Worm (Caenorhabditis elegans) whole organism, young adult: Measurements from ENCODE around the gene pcp-1.
A peak's percentile ranks its signal among the peaks of the same experiment; 100 is the strongest.

Experiments
- B0035.1 ChIP-seq: sonication (generic microtip); optimal IDR thresholded peaks from 2 replicates; lab custom pipeline; 2016; ENCODE audit warnings: missing genetic modification characterization, mild to moderate bottlenecking, missing compliant biosample characterization, missing genotype, missing genetic modification reagents
- C06A6.2 ChIP-seq: fragments of 200-800 bp; sonication (Bioruptor generic); conservative IDR thresholded peaks from 2 replicates; pipeline ENCODE4 v1.3.6; 2022; ENCODE audit warnings: missing genetic modification characterization, missing compliant biosample characterization
- D2030.7 ChIP-seq: fragments of 200-800 bp; sonication (Bioruptor generic); IDR thresholded peaks from 2 replicates; pipeline ENCODE4 v1.3.6; 2022; ENCODE audit warnings: missing genetic modification reagents, missing genetic modification characterization, missing compliant biosample characterization
- F22D6.2 ChIP-seq: sonication (generic microtip); optimal IDR thresholded peaks from 2 replicates; lab custom pipeline; 2016; ENCODE audit warnings: mild to moderate bottlenecking, missing genetic modification characterization, missing compliant biosample characterization
- F33H1.4 ChIP-seq: fragments of 200-800 bp; sonication (Bioruptor generic); IDR thresholded peaks from 2 replicates; pipeline ENCODE4 v1.3.6; 2022; ENCODE audit warnings: missing genetic modification reagents, missing genetic modification characterization, missing compliant biosample characterization
- F37B4.10 ChIP-seq: fragments of 200-800 bp; sonication (Bioruptor generic); IDR thresholded peaks from 2 replicates; pipeline ENCODE4 v1.3.6; 2022; ENCODE audit warnings: missing genetic modification characterization, missing compliant biosample characterization
- F39B2.1 ChIP-seq: fragments of 200-800 bp; sonication (Bioruptor generic); IDR thresholded peaks from 2 replicates; pipeline ENCODE4 v1.3.6; 2022; ENCODE audit warnings: missing genetic modification reagents, missing genetic modification characterization, missing compliant biosample characterization
- F55B11.4 ChIP-seq: sonication (generic microtip); optimal IDR thresholded peaks from 2 replicates; lab custom pipeline; 2016; ENCODE audit warnings: missing compliant biosample characterization, missing genetic modification characterization, borderline replicate concordance; ENCODE audit not compliant: insufficient read depth
- K12H6.12 ChIP-seq: fragments of 200-800 bp; sonication (Bioruptor generic); optimal IDR thresholded peaks from 2 replicates; lab custom pipeline; 2018; ENCODE audit warnings: mild to moderate bottlenecking, missing genetic modification characterization, missing compliant biosample characterization
- T07F8.4 ChIP-seq: sonication (generic microtip); optimal IDR thresholded peaks from 2 replicates; lab custom pipeline; 2016; ENCODE audit warnings: mild to moderate bottlenecking, missing genetic modification characterization, moderate library complexity, missing compliant biosample characterization
- Y53G8AR.9 ChIP-seq: fragments of 200-800 bp; sonication (Bioruptor generic); conservative IDR thresholded peaks from 2 replicates; pipeline ENCODE4 v1.3.6; 2022; ENCODE audit warnings: missing genetic modification reagents, missing genetic modification characterization, missing compliant biosample characterization
- Y67H2A.10 ChIP-seq: fragments of 200-800 bp; sonication (Bioruptor generic); conservative IDR thresholded peaks from 2 replicates; pipeline ENCODE4 v1.3.6; 2022; ENCODE audit warnings: missing genetic modification reagents, missing genetic modification characterization, missing compliant biosample characterization
- ZK185.1 ChIP-seq: sonication (generic microtip); optimal IDR thresholded peaks from 2 replicates; lab custom pipeline; 2016; ENCODE audit warnings: mild to moderate bottlenecking, missing genetic modification characterization, missing compliant biosample characterization; ENCODE audit not compliant: poor library complexity, severe bottlenecking
- aptf-2 ChIP-seq: fragments of 200-800 bp; sonication (Bioruptor generic); conservative IDR thresholded peaks from 2 replicates; pipeline ENCODE4 v1.3.6; 2022; ENCODE audit warnings: missing genetic modification reagents, missing genetic modification characterization, missing compliant biosample characterization
- aptf-3 ChIP-seq: fragments of 200-800 bp; sonication (Bioruptor generic); IDR thresholded peaks from 2 replicates; pipeline ENCODE4 v1.3.6; 2022; ENCODE audit warnings: missing genetic modification characterization, missing compliant biosample characterization
- atf-7 ChIP-seq: sonication (generic microtip); optimal IDR thresholded peaks from 2 replicates; lab custom pipeline; 2017; ENCODE audit warnings: mild to moderate bottlenecking, missing genetic modification characterization, missing compliant biosample characterization
- athp-1 ChIP-seq: sonication (generic microtip); optimal IDR thresholded peaks from 2 replicates; lab custom pipeline; 2017; ENCODE audit warnings: mild to moderate bottlenecking, missing genetic modification characterization, missing compliant biosample characterization
- attf-5 ChIP-seq: fragments of 200-800 bp; sonication (Bioruptor generic); optimal IDR thresholded peaks from 2 replicates; lab custom pipeline; 2018; ENCODE audit warnings: mild to moderate bottlenecking, missing genetic modification characterization, missing compliant biosample characterization
- cebp-1 ChIP-seq, 2 experiments: fragments of 200-800 bp in 1 of 2; sonication (Bioruptor generic) in 1 of 2; sonication (generic microtip) in 1 of 2; IDR thresholded peaks in 1 of 2; optimal IDR thresholded peaks in 1 of 2; 2 replicates each; pipeline versions ENCODE4 v1.3.6 to Lab custom; 2017 to 2022; ENCODE audit warnings: missing compliant biosample characterization in 2 of 2, missing genetic modification characterization in 2 of 2, mild to moderate bottlenecking in 1 of 2, missing genetic modification reagents in 1 of 2, moderate library complexity in 1 of 2
- ceh-100 ChIP-seq: fragments of 200-800 bp; sonication (Bioruptor generic); IDR thresholded peaks from 2 replicates; pipeline ENCODE4 v1.3.6; 2022; ENCODE audit warnings: missing genetic modification reagents, missing genetic modification characterization, missing compliant biosample characterization
- ceh-79 ChIP-seq: sonication (generic microtip); optimal IDR thresholded peaks from 2 replicates; lab custom pipeline; 2017; ENCODE audit warnings: mild to moderate bottlenecking, missing genetic modification characterization, missing compliant biosample characterization
- ceh-91 ChIP-seq: fragments of 200-800 bp; sonication (Bioruptor generic); IDR thresholded peaks from 2 replicates; pipeline ENCODE4 v1.3.6; 2022; ENCODE audit warnings: missing genetic modification reagents, missing genetic modification characterization, missing compliant biosample characterization
- dpff-1 ChIP-seq: sonication (generic microtip); optimal IDR thresholded peaks from 2 replicates; lab custom pipeline; 2017; ENCODE audit warnings: mild to moderate bottlenecking, missing genetic modification characterization, missing compliant biosample characterization
- dpl-1 ChIP-seq: fragments of 150-350 bp; optimal IDR thresholded peaks from 2 replicates; lab custom pipeline; 2014; ENCODE audit warnings: missing biosample characterization, missing genetic modification reagents, missing genetic modification characterization
- egl-18 ChIP-seq: fragments of 200-800 bp; sonication (Bioruptor generic); IDR thresholded peaks from 2 replicates; pipeline ENCODE4 v1.3.6; 2022; ENCODE audit warnings: missing genetic modification reagents, missing genetic modification characterization, missing compliant biosample characterization
- egl-44 ChIP-seq: fragments of 200-800 bp; sonication (Bioruptor generic); IDR thresholded peaks from 2 replicates; pipeline ENCODE4 v1.3.6; 2022; ENCODE audit warnings: missing genetic modification reagents, missing genetic modification characterization, missing compliant biosample characterization
- egrh-3 ChIP-seq: fragments of 200-800 bp; sonication (Bioruptor generic); IDR thresholded peaks from 2 replicates; pipeline ENCODE4 v1.3.6; 2022; ENCODE audit warnings: missing genetic modification reagents, missing genetic modification characterization, missing compliant biosample characterization
- him-1 ChIP-seq: sonication (generic microtip); optimal IDR thresholded peaks from 2 replicates; lab custom pipeline; 2016; ENCODE audit warnings: missing genotype, missing genetic modification reagents, missing genetic modification characterization, missing compliant biosample characterization
- hlh-12 ChIP-seq: sonication (generic microtip); optimal IDR thresholded peaks from 2 replicates; lab custom pipeline; 2016; ENCODE audit warnings: missing genetic modification characterization, missing compliant biosample characterization
- hlh-26 ChIP-seq: fragments of 200-800 bp; sonication (Bioruptor generic); conservative IDR thresholded peaks from 2 replicates; pipeline ENCODE4 v1.3.6; 2022; ENCODE audit warnings: missing genetic modification reagents, missing genetic modification characterization, missing compliant biosample characterization
- hmg-1.2 ChIP-seq: fragments of 200-800 bp; sonication (Bioruptor generic); IDR thresholded peaks from 2 replicates; pipeline ENCODE4 v1.3.6; 2022; ENCODE audit warnings: missing genetic modification reagents, missing genetic modification characterization, missing compliant biosample characterization
- hmg-20 ChIP-seq: fragments of 200-800 bp; sonication (Bioruptor generic); IDR thresholded peaks from 2 replicates; pipeline ENCODE4 v1.3.6; 2022; ENCODE audit warnings: missing genetic modification reagents, missing genetic modification characterization, missing compliant biosample characterization
- lag-1 ChIP-seq: fragments of 200-800 bp; sonication (Bioruptor generic); IDR thresholded peaks from 2 replicates; pipeline ENCODE4 v1.3.6; 2022; ENCODE audit warnings: missing genetic modification reagents, missing genetic modification characterization, missing compliant biosample characterization
- lin-35 ChIP-seq, 3 experiments: fragments of 150-350 bp in 2 of 3; sonication (generic microtip) in 1 of 3; optimal IDR thresholded peaks; 2 replicates each; lab custom pipeline; 2014 to 2018; ENCODE audit warnings: missing biosample characterization in 3 of 3, missing genetic modification characterization in 3 of 3, missing genetic modification reagents in 3 of 3
- lir-1 ChIP-seq: fragments of 200-800 bp; sonication (Bioruptor generic); conservative IDR thresholded peaks from 2 replicates; pipeline ENCODE4 v1.3.6; 2022; ENCODE audit warnings: missing genetic modification reagents, missing genetic modification characterization, missing compliant biosample characterization
- lsl-1 ChIP-seq: fragments of 200-800 bp; sonication (Bioruptor generic); optimal IDR thresholded peaks from 2 replicates; lab custom pipeline; 2018; ENCODE audit warnings: mild to moderate bottlenecking, missing genetic modification characterization, moderate library complexity, missing compliant biosample characterization
- lsy-27 ChIP-seq: sonication (generic microtip); optimal IDR thresholded peaks from 2 replicates; lab custom pipeline; 2017; ENCODE audit warnings: missing genetic modification characterization, mild to moderate bottlenecking, missing compliant biosample characterization, antibody characterized with exemption, missing genotype, borderline replicate concordance; ENCODE audit not compliant: insufficient read depth
- madf-10 ChIP-seq: sonication (generic microtip); optimal IDR thresholded peaks from 2 replicates; lab custom pipeline; 2016; ENCODE audit warnings: mild to moderate bottlenecking, missing genetic modification characterization, missing compliant biosample characterization
- madf-6 ChIP-seq: fragments of 200-800 bp; sonication (Bioruptor generic); IDR thresholded peaks from 2 replicates; pipeline ENCODE4 v1.3.6; 2022; ENCODE audit warnings: missing genetic modification reagents, missing genetic modification characterization, missing compliant biosample characterization
- nfya-1 ChIP-seq: sonication (generic microtip); optimal IDR thresholded peaks from 2 replicates; lab custom pipeline; 2017; ENCODE audit warnings: antibody characterized with exemption, missing compliant biosample characterization, missing genetic modification characterization, borderline replicate concordance; ENCODE audit not compliant: insufficient read depth
- nhr-27 ChIP-seq: fragments of 200-800 bp; sonication (Bioruptor generic); optimal IDR thresholded peaks from 2 replicates; lab custom pipeline; 2018; ENCODE audit warnings: mild to moderate bottlenecking, missing genetic modification characterization, moderate library complexity, missing compliant biosample characterization
- pbrm-1 ChIP-seq: fragments of 200-800 bp; sonication (Bioruptor generic); IDR thresholded peaks from 2 replicates; pipeline ENCODE4 v1.3.6; 2022; ENCODE audit warnings: missing genetic modification reagents, missing genetic modification characterization, missing compliant biosample characterization
- pha-4 ChIP-seq: fragments of 150-350 bp; sonication (generic microtip); optimal IDR thresholded peaks from 2 replicates; lab custom pipeline; 2014; ENCODE audit warnings: missing biosample characterization, missing genetic modification reagents, missing genetic modification characterization
- rcor-1 ChIP-seq: fragments of 200-800 bp; sonication (Bioruptor generic); IDR thresholded peaks from 2 replicates; pipeline ENCODE4 v1.3.6; 2022; ENCODE audit warnings: missing genetic modification reagents, missing genetic modification characterization, missing compliant biosample characterization
- sdz-38 ChIP-seq: sonication (generic microtip); optimal IDR thresholded peaks from 2 replicates; lab custom pipeline; 2016; ENCODE audit warnings: missing genotype, missing genetic modification characterization, missing compliant biosample characterization
- sptf-2 ChIP-seq: fragments of 200-800 bp; sonication (Bioruptor generic); optimal IDR thresholded peaks from 2 replicates; lab custom pipeline; 2018; ENCODE audit warnings: mild to moderate bottlenecking, missing genetic modification characterization, missing compliant biosample characterization
- ztf-22 ChIP-seq: fragments of 200-800 bp; sonication (Bioruptor generic); optimal IDR thresholded peaks from 2 replicates; lab custom pipeline; 2018; ENCODE audit warnings: mild to moderate bottlenecking, missing genetic modification characterization, moderate library complexity, missing compliant biosample characterization
- ztf-26 ChIP-seq: sonication (generic microtip); optimal IDR thresholded peaks from 2 replicates; lab custom pipeline; 2017; ENCODE audit warnings: missing genetic modification characterization, missing compliant biosample characterization

The pcp-1 gene

DNA sequence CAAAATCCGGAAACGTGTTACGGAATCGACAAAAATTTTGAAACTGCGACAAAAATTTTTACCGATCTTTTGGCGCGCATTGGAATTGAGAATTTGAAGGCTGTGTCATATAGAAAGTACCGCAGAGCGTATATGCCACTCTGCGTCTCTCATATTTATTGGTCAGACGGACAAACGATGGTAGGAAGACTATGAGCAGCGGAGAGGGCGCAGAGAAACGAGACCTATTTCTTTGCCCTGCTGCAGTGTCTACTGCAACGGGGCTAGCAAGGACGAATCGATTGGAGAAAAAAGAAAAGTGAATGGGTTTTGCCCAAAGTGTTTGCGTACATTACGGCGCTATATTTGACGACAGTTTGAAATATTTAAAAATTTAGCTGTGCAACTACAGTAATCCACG lies 48.6 kb upstream of the pcp-1 start (continued):
- TF ChIP-seq dpff-1: no peak
- peak; percentile 28 for TF ChIP-seq atf-7
- TF ChIP-seq B0035.1 (tag; lab: Kevin White, UChicago): no peak
- TF ChIP-seq lir-1 (GFP tag; lab: Robert Waterston, UW): no peak
- TF ChIP-seq hmg-20 (GFP tag; lab: Robert Waterston, UW): no peak
- no peak for TF ChIP-seq nhr-27
- TF ChIP-seq dpl-1 (GFP tag; lab: Kevin White, UChicago): no peak
- no peak for TF ChIP-seq hlh-12
- no peak for TF ChIP-seq ztf-22 (GFP tag; lab: Kevin White, UChicago)
- no peak for TF ChIP-seq lsl-1 (GFP tag; lab: Kevin White, UChicago)
- no peak for TF ChIP-seq aptf-3
- TF ChIP-seq F33H1.4 (GFP tag; lab: Robert Waterston, UW): peak; percentile 25; the same call in 1 of the 2 replicates
- no peak for TF ChIP-seq ceh-91 (GFP tag; lab: Robert Waterston, UW)
- TF ChIP-seq sptf-2 (GFP tag; lab: Kevin White, UChicago): no peak
- TF ChIP-seq egl-44 (GFP tag; lab: Robert Waterston, UW): 0 out of 2 replicates have a peak, but pooled peaks have one; percentile 56
- TF ChIP-seq hlh-26: no peak
- TF ChIP-seq T07F8.4: no peak
- TF ChIP-seq lag-1: no peak
- no peak for TF ChIP-seq lsy-27
- 0 out of 2 replicates have a peak, but pooled peaks have one; percentile 38 for TF ChIP-seq pbrm-1 (GFP tag; lab: Robert Waterston, UW)
- no peak for TF ChIP-seq nfya-1 (tag; lab: Kevin White, UChicago)
- peak in 1 of 3 experiments; percentile 76 for TF ChIP-seq lin-35 (GFP tag; optimal IDR thresholded peaks at IDR 0.05; lab: Kevin White, UChicago)
- TF ChIP-seq F37B4.10 (GFP tag; lab: Robert Waterston, UW): no peak
- TF ChIP-seq K12H6.12 (tag; lab: Kevin White, UChicago): peak; percentile 74
- TF ChIP-seq him-1 (tag; lab: Kevin White, UChicago): no peak
- 0 out of 2 replicates have a peak, but pooled peaks have one; percentile 26 for TF ChIP-seq rcor-1 (GFP tag; lab: Robert Waterston, UW)
- peak; percentile 39 for TF ChIP-seq madf-10 (tag; lab: Kevin White, UChicago)
- no peak for TF ChIP-seq F39B2.1 (GFP tag; lab: Robert Waterston, UW)
- TF ChIP-seq aptf-2 (GFP tag; lab: Robert Waterston, UW): no peak
- no peak for TF ChIP-seq pha-4 (tag; lab: Kevin White, UChicago)
- no peak for TF ChIP-seq Y67H2A.10 (GFP tag; lab: Robert Waterston, UW)
- peak; percentile 23; the same call in 1 of the 2 replicates for TF ChIP-seq D2030.7 (GFP tag; lab: Robert Waterston, UW)
- no peak for TF ChIP-seq sdz-38 (tag; lab: Kevin White, UChicago)
- peak; percentile 28 for TF ChIP-seq ZK185.1
- TF ChIP-seq ceh-100 (GFP tag; lab: Robert Waterston, UW): peak; percentile 25; the same call in 1 of the 2 replicates
- no peak; the same call in 1 of the 2 replicates for TF ChIP-seq madf-6 (GFP tag; lab: Robert Waterston, UW)
- no peak for TF ChIP-seq egl-18 (GFP tag; lab: Robert Waterston, UW)
- no peak for TF ChIP-seq C06A6.2 (GFP tag; lab: Robert Waterston, UW)
- TF ChIP-seq ceh-79: no peak
- peak; percentile 89 for TF ChIP-seq hmg-1.2 (GFP tag; lab: Robert Waterston, UW)
- no peak for TF ChIP-seq F22D6.2
- TF ChIP-seq attf-5 (GFP tag; lab: Kevin White, UChicago): peak; percentile 94
- TF ChIP-seq ztf-26 (tag; lab: Kevin White, UChicago): no peak
- no peak for TF ChIP-seq cebp-1 (GFP tag; IDR thresholded peaks at IDR 0.05; lab: Robert Waterston, UW)
- TF ChIP-seq cebp-1 (tag; optimal IDR thresholded peaks at IDR 0.05; lab: Kevin White, UChicago): peak; percentile 76
- no peak for TF ChIP-seq F55B11.4 (tag; lab: Kevin White, UChicago)
- no peak; the same call in 1 of the 2 replicates for TF ChIP-seq Y53G8AR.9
- TF ChIP-seq egrh-3 (GFP tag; lab: Robert Waterston, UW): no peak
- peak; percentile 87 for TF ChIP-seq athp-1 (tag; lab: Kevin White, UChicago)
